Worm (Caenorhabditis elegans) whole organism, L3 larva: ENCODE data around the gene C18E9.2.
A peak's percentile ranks its signal among the peaks of the same experiment; 100 is the strongest.

Experiments
- ZK546.5 ChIP-seq: sonication (generic microtip); optimal IDR thresholded peaks from 2 replicates; lab custom pipeline; 2017; ENCODE audit warnings: missing biosample characterization, missing genetic modification characterization
- aly-2 ChIP-seq: fragments of 150-350 bp; optimal IDR thresholded peaks from 2 replicates; lab custom pipeline; 2014; ENCODE audit warnings: missing biosample characterization, missing genetic modification characterization
- ama-1 ChIP-seq: fragments of 150-350 bp; optimal IDR thresholded peaks from 2 replicates; lab custom pipeline; 2018
- ceh-16 ChIP-seq: sonication (generic microtip); optimal IDR thresholded peaks from 2 replicates; lab custom pipeline; 2017; ENCODE audit warnings: missing biosample characterization, missing genetic modification characterization
- ceh-28 ChIP-seq: fragments of 150-350 bp; optimal IDR thresholded peaks from 2 replicates; lab custom pipeline; 2014; ENCODE audit warnings: missing biosample characterization, missing genetic modification reagents, missing genetic modification characterization
- ceh-82 ChIP-seq: fragments of 150-350 bp; optimal IDR thresholded peaks from 2 replicates; lab custom pipeline; 2014; ENCODE audit warnings: missing biosample characterization, missing genetic modification characterization
- egl-27 ChIP-seq: sonication (generic microtip); optimal IDR thresholded peaks from 4 replicates; lab custom pipeline; 2017; ENCODE audit warnings: missing biosample characterization, missing genetic modification reagents, missing genetic modification characterization
- egl-5 ChIP-seq: fragments of 150-350 bp; optimal IDR thresholded peaks from 2 replicates; lab custom pipeline; 2017; ENCODE audit warnings: missing biosample characterization, missing genetic modification reagents, missing genetic modification characterization, inconsistent platforms
- elt-1 ChIP-seq: fragments of 150-350 bp; optimal IDR thresholded peaks from 2 replicates; lab custom pipeline; 2014; ENCODE audit warnings: missing biosample characterization, missing genetic modification characterization
- elt-2 ChIP-seq: sonication (generic microtip); optimal IDR thresholded peaks from 2 replicates; lab custom pipeline; 2016; ENCODE audit warnings: missing genetic modification reagents, mild to moderate bottlenecking, missing genetic modification characterization, missing compliant biosample characterization
- elt-3 ChIP-seq, 3 experiments: fragments of 150-350 bp in 1 of 3; sonication (generic microtip) in 2 of 3; optimal IDR thresholded peaks; 2 replicates in 2 of 3; 4 replicates in 1 of 3; lab custom pipeline; 2014 to 2017; ENCODE audit warnings: missing biosample characterization in 3 of 3, missing genetic modification characterization in 3 of 3
- fkh-10 ChIP-seq: sonication (generic microtip); optimal IDR thresholded peaks from 2 replicates; lab custom pipeline; 2017; ENCODE audit warnings: missing biosample characterization, missing genetic modification reagents, missing genetic modification characterization
- fos-1 ChIP-seq: fragments of 150-350 bp; optimal IDR thresholded peaks from 2 replicates; lab custom pipeline; 2014; ENCODE audit warnings: missing biosample characterization, missing genetic modification characterization
- jun-1 ChIP-seq: fragments of 150-350 bp; optimal IDR thresholded peaks from 2 replicates; lab custom pipeline; 2014; ENCODE audit warnings: missing biosample characterization, missing genetic modification reagents, missing genetic modification characterization
- mdl-1 ChIP-seq: fragments of 150-350 bp; optimal IDR thresholded peaks from 2 replicates; lab custom pipeline; 2014; ENCODE audit warnings: missing biosample characterization, missing genetic modification characterization
- mml-1 ChIP-seq: fragments of 150-350 bp; sonication (generic microtip); optimal IDR thresholded peaks from 3 replicates; lab custom pipeline; 2014; ENCODE audit warnings: missing biosample characterization, missing genetic modification characterization
- nfya-1 ChIP-seq: sonication (generic microtip); optimal IDR thresholded peaks from 2 replicates; lab custom pipeline; 2017; ENCODE audit warnings: missing genetic modification characterization, mild to moderate bottlenecking, missing compliant biosample characterization, antibody characterized with exemption, moderate library complexity; ENCODE audit not compliant: insufficient read depth
- nhr-11 ChIP-seq: fragments of 150-350 bp; optimal IDR thresholded peaks from 2 replicates; lab custom pipeline; 2014; ENCODE audit warnings: missing biosample characterization, missing genetic modification characterization
- nhr-23 ChIP-seq: fragments of 150-350 bp; optimal IDR thresholded peaks from 2 replicates; lab custom pipeline; 2014; ENCODE audit warnings: missing biosample characterization, missing genetic modification reagents, missing genetic modification characterization
- nhr-237 ChIP-seq: fragments of 150-350 bp; optimal IDR thresholded peaks from 2 replicates; lab custom pipeline; 2014; ENCODE audit warnings: missing biosample characterization, missing genetic modification characterization
- nhr-25 ChIP-seq: sonication (generic microtip); optimal IDR thresholded peaks from 2 replicates; lab custom pipeline; 2017; ENCODE audit warnings: missing biosample characterization, missing genetic modification characterization
- nhr-28 ChIP-seq: fragments of 150-350 bp; optimal IDR thresholded peaks from 2 replicates; lab custom pipeline; 2014; ENCODE audit warnings: missing biosample characterization, missing genetic modification characterization
- nhr-43 ChIP-seq: sonication (generic microtip); optimal IDR thresholded peaks from 2 replicates; lab custom pipeline; 2016; ENCODE audit warnings: mild to moderate bottlenecking, missing genetic modification characterization, missing compliant biosample characterization; ENCODE audit not compliant: poor library complexity, severe bottlenecking
- nhr-67 ChIP-seq: fragments of 150-350 bp; optimal IDR thresholded peaks from 2 replicates; lab custom pipeline; 2014; ENCODE audit warnings: missing biosample characterization, missing genetic modification characterization
- nhr-76 ChIP-seq: fragments of 150-350 bp; sonication (generic microtip); optimal IDR thresholded peaks from 5 replicates; lab custom pipeline; 2014; ENCODE audit warnings: missing biosample characterization, missing genetic modification characterization
- nhr-77 ChIP-seq: fragments of 150-350 bp; optimal IDR thresholded peaks from 2 replicates; lab custom pipeline; 2014; ENCODE audit warnings: missing biosample characterization, missing genetic modification characterization
- pha-4 ChIP-seq: fragments of 150-350 bp; optimal IDR thresholded peaks from 2 replicates; lab custom pipeline; 2014; ENCODE audit warnings: missing biosample characterization, missing genetic modification reagents, missing genetic modification characterization
- pqm-1 ChIP-seq: fragments of 150-350 bp; optimal IDR thresholded peaks from 2 replicates; lab custom pipeline; 2017; ENCODE audit warnings: missing biosample characterization, missing genetic modification characterization, inconsistent platforms
- tbx-2 ChIP-seq: sonication (generic microtip); optimal IDR thresholded peaks from 2 replicates; lab custom pipeline; 2016; ENCODE audit warnings: mild to moderate bottlenecking, missing genetic modification characterization, missing compliant biosample characterization
- unc-39 ChIP-seq: sonication (generic microtip); optimal IDR thresholded peaks from 4 replicates; lab custom pipeline; 2017; ENCODE audit warnings: missing biosample characterization, missing genetic modification characterization
- ztf-11 ChIP-seq: fragments of 150-350 bp; optimal IDR thresholded peaks from 2 replicates; lab custom pipeline; 2014; ENCODE audit warnings: missing biosample characterization, missing genetic modification characterization
- ztf-4 ChIP-seq: fragments of 150-350 bp; optimal IDR thresholded peaks from 2 replicates; lab custom pipeline; 2014; ENCODE audit warnings: missing biosample characterization, missing genetic modification characterization

Gene C18E9.2

ce11 chrII:8990267-8990666 lies 25.5 kb downstream of the C18E9.2 start:
- TF ChIP-seq pqm-1 (tag; lab: Kevin White, UChicago), result peak; percentile 38
- peak; percentile 28 for TF ChIP-seq jun-1 (tag; lab: Kevin White, UChicago)
- TF ChIP-seq pha-4 (tag; lab: Kevin White, UChicago), result peak; percentile 65
- TF ChIP-seq ama-1 (lab: Kevin White, UChicago), result no peak
- peak; percentile 43 for TF ChIP-seq elt-2
- TF ChIP-seq ceh-28, result no peak
- no peak for TF ChIP-seq fos-1 (tag; lab: Kevin White, UChicago)

- peak; percentile 68 for TF ChIP-seq pqm-1 (tag; lab: Kevin White, UChicago)
- no peak for TF ChIP-seq mdl-1 (tag; lab: Kevin White, UChicago)
- TF ChIP-seq elt-2, result peak; percentile 71
These were observed 26.8 kb downstream of the C18E9.2 start for ce11 chrII:8991602-8992001.

ce11 chrII:8992780-8993179 lies 28.0 kb downstream of the C18E9.2 start, which contains the start of gene ooc-5:
TSS of gene ooc-5 (plus strand) at chrII:8993160.
- TF ChIP-seq egl-5 (tag; lab: Kevin White, UChicago) (peak; percentile 44), unc-39 (no peak), pha-4 (tag; lab: Kevin White, UChicago) (peak; percentile 44), pqm-1 (tag; lab: Kevin White, UChicago) (no peak), nfya-1 (peak; percentile 42)

- TF ChIP-seq fkh-10 (GFP tag; lab: Kevin White, UChicago), result no peak
- no peak for TF ChIP-seq ceh-82
- TF ChIP-seq nhr-77 (tag; lab: Kevin White, UChicago), result no peak
- TF ChIP-seq elt-3 (tag; optimal IDR thresholded peaks at IDR 0.05; lab: Kevin White, UChicago), result no peak
- TF ChIP-seq pha-4 (tag; lab: Kevin White, UChicago), result no peak
- TF ChIP-seq ceh-16 (tag; lab: Kevin White, UChicago), result no peak
- no peak for TF ChIP-seq tbx-2
- no peak for TF ChIP-seq elt-1 (tag; lab: Kevin White, UChicago)
- TF ChIP-seq nhr-67 (tag; lab: Kevin White, UChicago), result no peak
- TF ChIP-seq ZK546.5, result no peak
- TF ChIP-seq nhr-11 (tag; lab: Kevin White, UChicago), result no peak
- TF ChIP-seq aly-2 (tag; lab: Kevin White, UChicago), result no peak
- TF ChIP-seq nhr-237 (tag; lab: Kevin White, UChicago), result no peak
These were observed 29.5 kb downstream of the C18E9.2 start, which contains the start of gene F44G4.1 for ce11 chrII:8994336-8994735. TSS of gene F44G4.1 (plus strand) at chrII:8994636.

- TF ChIP-seq nhr-76 (tag; lab: Kevin White, UChicago) (no peak), nhr-23 (no peak), ZK546.5 (no peak), nhr-25 (tag; lab: Kevin White, UChicago) (no peak), ceh-82 (no peak), jun-1 (tag; lab: Kevin White, UChicago) (no peak), ztf-4 (tag; lab: Kevin White, UChicago) (no peak), ztf-11 (tag; lab: Kevin White, UChicago) (no peak), nhr-28 (tag; lab: Kevin White, UChicago) (no peak), nhr-43 (tag; lab: Kevin White, UChicago) (no peak)
These were observed 31.3 kb downstream of the C18E9.2 start, which contains the start of gene ndub-2 for ce11 chrII:8996064-8996463. TSS of gene ndub-2 (plus strand) at chrII:8996364.

- TF ChIP-seq pha-4 (tag; lab: Kevin White, UChicago) (peak; percentile 51), elt-2 (no peak), nfya-1 (peak; percentile 66)
These were observed 32.7 kb downstream of the C18E9.2 start, which contains the start of the genes F44G4.3 and tdp-1 for ce11 chrII:8997479-8997878. TSS of gene F44G4.3 (minus strand) at chrII:8997662. TSS of gene tdp-1 (plus strand) at chrII:8997825.

- TF ChIP-seq nhr-11 (tag; lab: Kevin White, UChicago) (no peak), nhr-28 (tag; lab: Kevin White, UChicago) (no peak), mml-1 (tag; lab: Kevin White, UChicago) (no peak), ZK546.5 (no peak), ceh-28 (no peak), pqm-1 (tag; lab: Kevin White, UChicago) (no peak), elt-3 (tag; optimal IDR thresholded peaks at IDR 0.05; lab: Kevin White, UChicago) (no peak), egl-27 (tag; lab: Kevin White, UChicago) (no peak), ceh-16 (tag; lab: Kevin White, UChicago) (no peak)
These were observed 35.5 kb downstream of the C18E9.2 start, which contains the start of gene F44G4.5 for ce11 chrII:9000331-9000730. TSS of gene F44G4.5 (minus strand) at chrII:9000431.
